Fruit fly (Drosophila melanogaster): ENCODE results near the gene CG15715.
A peak's percentile ranks its signal among the peaks of the same experiment; 100 is the strongest.

CG15715 gene

DNA sequence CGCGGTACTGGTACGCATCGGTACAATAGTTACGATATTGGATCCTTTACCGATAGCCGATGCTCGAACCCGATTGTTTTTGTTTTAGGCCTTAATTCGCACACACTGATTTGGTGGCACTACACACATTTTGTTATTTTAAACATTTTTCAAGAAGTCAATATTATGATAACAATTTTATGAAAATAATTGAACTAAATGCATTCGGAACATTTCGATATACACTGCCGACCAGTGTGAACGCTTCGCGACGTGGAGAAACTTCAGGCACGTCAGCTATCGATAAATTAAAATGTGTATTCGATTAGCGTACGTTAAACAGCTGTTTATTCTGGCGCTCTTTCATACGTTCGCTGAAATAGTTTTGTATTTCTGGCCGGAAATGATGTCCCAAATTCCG lies 5.1 kb downstream of the CG15715 start, which contains the start of gene CG12713 (continued):
- no peak for TF ChIP-seq Sox102F (GFP tag; optimal IDR thresholded peaks at IDR 0.05)
- peak; percentile 8 for TF ChIP-seq Six4 (GFP tag; optimal IDR thresholded peaks at IDR 0.05)
- TF ChIP-seq Fer1 (GFP tag; optimal IDR thresholded peaks at IDR 0.05): no peak
- TF ChIP-seq br (optimal IDR thresholded peaks at IDR 0.05): no peak
- no peak for TF ChIP-seq CG10366 (GFP tag; IDR thresholded peaks at IDR 0.05)
- no peak for TF ChIP-seq CG11247 (GFP tag; IDR thresholded peaks at IDR 0.05)
- TF ChIP-seq CG17912 (GFP tag; optimal IDR thresholded peaks at IDR 0.05): no peak
- TF ChIP-seq C15 (GFP tag; IDR thresholded peaks at IDR 0.05): no peak
- TF ChIP-seq HLH3B (GFP tag; IDR thresholded peaks at IDR 0.05): no peak
- no peak for TF ChIP-seq B-H1 (GFP tag; IDR thresholded peaks at IDR 0.05)
- no peak for TF ChIP-seq CG13775 (GFP tag; optimal IDR thresholded peaks at IDR 0.05)
- TF ChIP-seq CG15514 (GFP tag; optimal IDR thresholded peaks at IDR 0.05): peak; percentile 82
- peak; percentile 74 for TF ChIP-seq tna (GFP tag; IDR thresholded peaks at IDR 0.05; ENCODE audit: partially characterized antibody)
- no peak for TF ChIP-seq CG18476 (GFP tag; optimal IDR thresholded peaks at IDR 0.05)
- peak; percentile 21 for TF ChIP-seq MESR4 (GFP tag; optimal IDR thresholded peaks at IDR 0.05)
- TF ChIP-seq croc (GFP tag; conservative IDR thresholded peaks at IDR 0.05): no peak
- TF ChIP-seq CG16813 (GFP tag; IDR thresholded peaks at IDR 0.05; ENCODE audit: partially characterized antibody): peak; percentile 87
- TF ChIP-seq CG3407 (GFP tag; optimal IDR thresholded peaks at IDR 0.05): no peak
- peak; percentile 87 for TF ChIP-seq MBD-R2 (GFP tag; IDR thresholded peaks at IDR 0.05)
- TF ChIP-seq her (GFP tag; optimal IDR thresholded peaks at IDR 0.05): peak; percentile 13
- no peak for TF ChIP-seq CG14667 (GFP tag; IDR thresholded peaks at IDR 0.05)
- no peak for TF ChIP-seq CG11398 (GFP tag; optimal IDR thresholded peaks at IDR 0.05)
- peak; percentile 11 for TF ChIP-seq CHES-1-like (GFP tag; optimal IDR thresholded peaks at IDR 0.05)
- no peak for TF ChIP-seq Doc2 (GFP tag; IDR thresholded peaks at IDR 0.05)
- no peak for TF ChIP-seq ci (GFP tag; IDR thresholded peaks at IDR 0.05)
- TF ChIP-seq tin (GFP tag; optimal IDR thresholded peaks at IDR 0.05): no peak
- no peak for TF ChIP-seq CG13424 (tag; optimal IDR thresholded peaks at IDR 0.05)
- no peak for TF ChIP-seq vvl (GFP tag; IDR thresholded peaks at IDR 0.05)
- no peak for TF ChIP-seq schlank (tag; optimal IDR thresholded peaks at IDR 0.05)
- TF ChIP-seq CG31224 (GFP tag; IDR thresholded peaks at IDR 0.05): no peak
- peak; percentile 98 for TF ChIP-seq CG11560 (tag; IDR thresholded peaks at IDR 0.05)
- TF ChIP-seq hkb (optimal IDR thresholded peaks at IDR 0.05): peak; percentile 20
- no peak for TF ChIP-seq hkb (GFP tag; IDR thresholded peaks at IDR 0.05)
- TF ChIP-seq CG14965 (GFP tag; optimal IDR thresholded peaks at IDR 0.05; ENCODE audit: borderline replicate concordance): no peak
- no peak for TF ChIP-seq CG17612 (GFP tag; IDR thresholded peaks at IDR 0.05)
- no peak for TF ChIP-seq Usf (GFP tag; optimal IDR thresholded peaks at IDR 0.05)
- no peak for TF ChIP-seq kni (GFP tag; optimal IDR thresholded peaks at IDR 0.05)
- no peak for TF ChIP-seq usp (GFP tag; optimal IDR thresholded peaks at IDR 0.05)
- no peak for TF ChIP-seq gt (GFP tag; IDR thresholded peaks at IDR 0.05)
- TF ChIP-seq CG8281 (tag; optimal IDR thresholded peaks at IDR 0.05): no peak
- TF ChIP-seq disco-r (GFP tag; optimal IDR thresholded peaks at IDR 0.05): no peak
- TF ChIP-seq hth (optimal IDR thresholded peaks at IDR 0.05): no peak
- no peak for TF ChIP-seq gsb (GFP tag; IDR thresholded peaks at IDR 0.05)
- TF ChIP-seq Jarid2 (GFP tag; optimal IDR thresholded peaks at IDR 0.05): no peak
- TF ChIP-seq CG18764 (GFP tag; optimal IDR thresholded peaks at IDR 0.05): no peak
- TF ChIP-seq Oli (tag; optimal IDR thresholded peaks at IDR 0.05): no peak
- TF ChIP-seq CG9817 (tag; optimal IDR thresholded peaks at IDR 0.05): no peak
- TF ChIP-seq Adf1 (GFP tag; IDR thresholded peaks at IDR 0.05): no peak
- no peak for TF ChIP-seq Hr51 (GFP tag; optimal IDR thresholded peaks at IDR 0.05)
- no peak for TF ChIP-seq CG31388 (GFP tag; optimal IDR thresholded peaks at IDR 0.05)
- TF ChIP-seq cad (GFP tag; optimal IDR thresholded peaks at IDR 0.05): no peak
- TF ChIP-seq CG43689 (GFP tag; IDR thresholded peaks at IDR 0.05): no peak
- no peak for TF ChIP-seq CG6175 (GFP tag; IDR thresholded peaks at IDR 0.05)
- TF ChIP-seq Antp (GFP tag; optimal IDR thresholded peaks at IDR 0.05): no peak

Data from whole organism, embryonic.